2 worm cellular contexts compared by ENCODE assay signal in genomic region chrX:5801156-5801592, ce11.
TF ChIP-seq lines count a peak whose summit lies in the region.

No protein-coding gene starts in this region.

TF ChIP-seq in whole organism, L1 larva, 84 proteins besides CTCF, POLR2A, EP300 and RAD21 (continued from another document):
- TF ChIP-seq fkh-4 (tag; optimal IDR thresholded peaks at IDR 0.05; lab: Kevin White, UChicago; ENCODE audit: borderline replicate concordance) (peak; percentile 29), unc-98 (GFP tag; IDR thresholded peaks at IDR 0.05; lab: Robert Waterston, UW) (peak; percentile 55), ets-5 (GFP tag; IDR thresholded peaks at IDR 0.05; lab: Robert Waterston, UW) (no peak), alr-1 (tag; optimal IDR thresholded peaks at IDR 0.05; lab: Kevin White, UChicago; ENCODE audit: borderline replicate concordance) (no peak), egl-27 (tag; optimal IDR thresholded peaks at IDR 0.05; lab: Kevin White, UChicago) (no peak), nhr-19 (GFP tag; conservative IDR thresholded peaks at IDR 0.05; lab: Robert Waterston, UW) (peak; percentile 91), nhr-85 (tag; lab: Kevin White, UChicago) (peak; percentile 91), C34B4.2 (tag; optimal IDR thresholded peaks at IDR 0.05; lab: Kevin White, UChicago) (no peak), lir-3 (tag; optimal IDR thresholded peaks at IDR 0.05; lab: Kevin White, UChicago; ENCODE audit: poor library complexity) (peak; percentile 82), aly-2 (tag; optimal IDR thresholded peaks at IDR 0.05; lab: Kevin White, UChicago) (peak; percentile 89), sup-37 (GFP tag; optimal IDR thresholded peaks at IDR 0.05; lab: Kevin White, UChicago) (peak; percentile 81), irx-1 (tag; optimal IDR thresholded peaks at IDR 0.05; lab: Kevin White, UChicago) (peak; percentile 88), sptf-1 (tag; optimal IDR thresholded peaks at IDR 0.05; lab: Kevin White, UChicago) (no peak), snpc-4 (tag; optimal IDR thresholded peaks at IDR 0.05; lab: Kevin White, UChicago) (peak; percentile 3), hlh-4 (tag; optimal IDR thresholded peaks at IDR 0.05; lab: Kevin White, UChicago) (peak; percentile 44), pax-3 (tag; optimal IDR thresholded peaks at IDR 0.05; lab: Kevin White, UChicago) (peak; percentile 82), elt-2 (tag; optimal IDR thresholded peaks at IDR 0.05; lab: Kevin White, UChicago) (peak; percentile 74), nhr-28 (tag; optimal IDR thresholded peaks at IDR 0.05; lab: Kevin White, UChicago) (no peak), Y116A8C.19 (tag; optimal IDR thresholded peaks at IDR 0.05; lab: Kevin White, UChicago; ENCODE audit: borderline replicate concordance) (no peak), snu-23 (GFP tag; optimal IDR thresholded peaks at IDR 0.05; lab: Kevin White, UChicago) (peak; percentile 96), aha-1 (tag; optimal IDR thresholded peaks at IDR 0.05; lab: Kevin White, UChicago) (no peak), fkh-8 (tag; optimal IDR thresholded peaks at IDR 0.05; lab: Kevin White, UChicago) (peak; percentile 70), xbp-1 (tag; optimal IDR thresholded peaks at IDR 0.05; lab: Kevin White, UChicago) (peak; percentile 89), nhr-76 (tag; optimal IDR thresholded peaks at IDR 0.05; lab: Kevin White, UChicago) (peak; percentile 75)

TF ChIP-seq in whole organism, young adult, 124 proteins besides CTCF, POLR2A, EP300 and RAD21 (continued from another document):
- peak; percentile 48; the same call in 1 of the 2 replicates for TF ChIP-seq madf-3 (GFP tag; IDR thresholded peaks at IDR 0.05; lab: Robert Waterston, UW)
- no peak for TF ChIP-seq lag-1 (GFP tag; IDR thresholded peaks at IDR 0.05; lab: Robert Waterston, UW)
- TF ChIP-seq lsl-1 (GFP tag; optimal IDR thresholded peaks at IDR 0.05; lab: Kevin White, UChicago): peak; percentile 27
- peak; percentile 32 for TF ChIP-seq mel-28 (tag; optimal IDR thresholded peaks at IDR 0.05; lab: Kevin White, UChicago; ENCODE audit: borderline replicate concordance)
- peak; percentile 52 for TF ChIP-seq nhr-80 (tag; optimal IDR thresholded peaks at IDR 0.05; lab: Kevin White, UChicago)
- TF ChIP-seq ztf-3 (GFP tag; optimal IDR thresholded peaks at IDR 0.05; lab: Kevin White, UChicago): no peak
- no peak for TF ChIP-seq Y53F4B.3 (GFP tag; IDR thresholded peaks at IDR 0.05; lab: Robert Waterston, UW)
- no peak for TF ChIP-seq dpl-1 (GFP tag; optimal IDR thresholded peaks at IDR 0.05; lab: Kevin White, UChicago)
- 0 out of 2 replicates have a peak, but pooled peaks have one; percentile 59 for TF ChIP-seq hsf-1 (GFP tag; IDR thresholded peaks at IDR 0.05; lab: Robert Waterston, UW)
- TF ChIP-seq ceh-100 (GFP tag; IDR thresholded peaks at IDR 0.05; lab: Robert Waterston, UW): no peak; the same call in none of the 2 replicates
- peak; percentile 99 for TF ChIP-seq B0261.1 (tag; optimal IDR thresholded peaks at IDR 0.05; lab: Kevin White, UChicago)
- TF ChIP-seq zfh-2 (GFP tag; conservative IDR thresholded peaks at IDR 0.05; lab: Robert Waterston, UW): no peak
- no peak for TF ChIP-seq xnd-1 (tag; optimal IDR thresholded peaks at IDR 0.05; lab: Kevin White, UChicago)
- TF ChIP-seq atf-7 (tag; optimal IDR thresholded peaks at IDR 0.05; lab: Kevin White, UChicago): peak; percentile 73
- peak; percentile 86 for TF ChIP-seq him-1 (tag; optimal IDR thresholded peaks at IDR 0.05; lab: Kevin White, UChicago)
- no peak for TF ChIP-seq sptf-2 (GFP tag; optimal IDR thresholded peaks at IDR 0.05; lab: Kevin White, UChicago)
- peak; percentile 94 for TF ChIP-seq hmg-1.2 (GFP tag; IDR thresholded peaks at IDR 0.05; lab: Robert Waterston, UW)
- 0 out of 2 replicates have a peak, but pooled peaks have one; percentile 25 for TF ChIP-seq nhr-120 (GFP tag; IDR thresholded peaks at IDR 0.05; lab: Robert Waterston, UW)
- 0 out of 2 replicates have a peak, but pooled peaks have one; percentile 67 for TF ChIP-seq ztf-28 (GFP tag; IDR thresholded peaks at IDR 0.05; lab: Robert Waterston, UW)
- peak; percentile 74 for TF ChIP-seq ccch-3 (GFP tag; optimal IDR thresholded peaks at IDR 0.05; lab: Kevin White, UChicago)
- peak; percentile 92 for TF ChIP-seq T26A5.8 (tag; optimal IDR thresholded peaks at IDR 0.05; lab: Kevin White, UChicago)
- TF ChIP-seq die-1 (tag; optimal IDR thresholded peaks at IDR 0.05; lab: Kevin White, UChicago): peak; percentile 88
- peak; percentile 71 for TF ChIP-seq mcd-1 (GFP tag; IDR thresholded peaks at IDR 0.05; lab: Robert Waterston, UW)
- 0 out of 2 replicates have a peak, but pooled peaks have one; percentile 38 for TF ChIP-seq aptf-3 (GFP tag; IDR thresholded peaks at IDR 0.05; lab: Robert Waterston, UW)
- TF ChIP-seq ztf-22 (GFP tag; optimal IDR thresholded peaks at IDR 0.05; lab: Kevin White, UChicago): peak; percentile 73
- TF ChIP-seq unc-62 (GFP tag; optimal IDR thresholded peaks at IDR 0.05; lab: Kevin White, UChicago): no peak
- peak; percentile 73 for TF ChIP-seq snpc-4 (GFP tag; optimal IDR thresholded peaks at IDR 0.05; lab: Kevin White, UChicago)
- TF ChIP-seq snpc-4 (tag; optimal IDR thresholded peaks at IDR 0.05; lab: Kevin White, UChicago): peak; percentile 11 to 83 (median 78)
- peak; percentile 83 for TF ChIP-seq snpc-1.3 (tag; optimal IDR thresholded peaks at IDR 0.05; lab: Kevin White, UChicago; ENCODE audit: insufficient read depth)
- peak; percentile 87; the same call in 1 of the 2 replicates for TF ChIP-seq ztf-25 (GFP tag; IDR thresholded peaks at IDR 0.05; lab: Robert Waterston, UW)
